Fruit fly (Drosophila melanogaster): ENCODE data around the gene olf413.
A peak's percentile ranks its signal among the peaks of the same experiment; 100 is the strongest.

olf413 gene

DNA sequence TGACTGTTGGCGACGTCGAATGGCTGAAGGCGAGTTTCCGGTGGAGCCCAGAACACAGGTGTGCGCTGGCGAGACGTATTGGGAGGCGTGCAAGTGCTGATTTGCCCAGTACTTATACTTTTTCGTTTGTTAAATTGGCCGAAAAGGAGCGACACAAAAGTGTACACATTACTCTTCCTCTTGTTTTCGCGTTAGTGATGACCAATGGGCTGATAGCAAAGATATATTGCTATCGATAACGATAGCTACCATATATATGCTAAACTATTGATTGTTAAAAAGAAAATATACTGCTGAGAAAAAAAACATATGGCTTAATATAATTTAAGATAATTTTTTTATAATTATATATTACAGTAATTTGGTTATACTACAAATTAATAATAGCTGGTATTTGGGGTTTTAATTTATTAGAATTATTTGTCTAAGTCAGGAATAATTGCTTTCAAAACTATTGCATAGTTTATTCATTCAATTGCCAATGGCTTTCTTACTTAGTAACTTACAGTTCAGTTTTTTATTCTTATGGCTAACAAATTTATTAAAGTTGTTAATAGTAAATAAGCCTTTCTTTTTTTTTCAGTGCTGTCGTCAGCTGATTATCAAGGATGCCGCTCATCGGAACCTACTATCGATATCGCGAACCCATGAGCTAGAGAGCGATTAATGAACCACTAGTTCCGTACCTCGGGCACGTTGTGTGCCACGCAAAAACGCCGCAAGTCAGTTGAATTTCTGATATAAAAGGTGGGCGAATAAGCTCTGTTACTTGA, 152.3 kb downstream of the olf413 start, which contains the start of the genes Hem and IleRS (continued):
- TF ChIP-seq E2f2 (GFP tag; IDR thresholded peaks at IDR 0.05), result peak; percentile 72
- TF ChIP-seq jumu (GFP tag; optimal IDR thresholded peaks at IDR 0.05), result peak; percentile 71
- TF ChIP-seq CG15479 (GFP tag; optimal IDR thresholded peaks at IDR 0.05), result peak; percentile 23
- TF ChIP-seq CG6813 (GFP tag; optimal IDR thresholded peaks at IDR 0.05), result peak; percentile 85
- no peak for TF ChIP-seq CG1832 (GFP tag; optimal IDR thresholded peaks at IDR 0.05)
- TF ChIP-seq Dbx (GFP tag; IDR thresholded peaks at IDR 0.05), result peak; percentile 93
- peak; percentile 89 for TF ChIP-seq kay (GFP tag; optimal IDR thresholded peaks at IDR 0.05)
- TF ChIP-seq CG8765 (GFP tag; IDR thresholded peaks at IDR 0.05), result peak; percentile 82
- peak; percentile 78 for TF ChIP-seq ssp (GFP tag; IDR thresholded peaks at IDR 0.05)
- peak in 1 of 2 experiments; percentile 94 for TF ChIP-seq bsh (GFP tag; optimal IDR thresholded peaks at IDR 0.05)
- TF ChIP-seq phol (tag; optimal IDR thresholded peaks at IDR 0.05), result peak; percentile 95
- TF ChIP-seq CG4820 (GFP tag; optimal IDR thresholded peaks at IDR 0.05), result peak; percentile 94
- peak; percentile 87 for TF ChIP-seq Asciz (GFP tag; optimal IDR thresholded peaks at IDR 0.05)
- peak; percentile 73 for TF ChIP-seq CG17802 (tag; optimal IDR thresholded peaks at IDR 0.05)
- TF ChIP-seq unpg (GFP tag; optimal IDR thresholded peaks at IDR 0.05), result peak; percentile 94
- peak; percentile 69 for TF ChIP-seq CG6854 (GFP tag; optimal IDR thresholded peaks at IDR 0.05)
- no peak for TF ChIP-seq pita (GFP tag; optimal IDR thresholded peaks at IDR 0.05)
- peak; percentile 77 for TF ChIP-seq Rx (GFP tag; IDR thresholded peaks at IDR 0.05)
- peak; percentile 65 for TF ChIP-seq CG5180 (GFP tag; optimal IDR thresholded peaks at IDR 0.05)
- peak; percentile 83 for TF ChIP-seq CG8089 (GFP tag; optimal IDR thresholded peaks at IDR 0.05)
- TF ChIP-seq CG12391 (tag; optimal IDR thresholded peaks at IDR 0.05), result peak; percentile 98
- peak; percentile 78 for TF ChIP-seq ato (GFP tag; IDR thresholded peaks at IDR 0.05; ENCODE audit: partially characterized antibody)
- TF ChIP-seq slp2 (GFP tag; optimal IDR thresholded peaks at IDR 0.05), result peak; percentile 79
- peak; percentile 36 for TF ChIP-seq TFAM (GFP tag; optimal IDR thresholded peaks at IDR 0.05)
- peak; percentile 60 for TF ChIP-seq CG4282 (GFP tag; optimal IDR thresholded peaks at IDR 0.05)
- peak; percentile 73 for TF ChIP-seq Scr (GFP tag; IDR thresholded peaks at IDR 0.05; ENCODE audit: partially characterized antibody)
- peak; percentile 23 for TF ChIP-seq CG4707 (GFP tag; optimal IDR thresholded peaks at IDR 0.05)
- peak; percentile 30 for TF ChIP-seq CG14965 (GFP tag; optimal IDR thresholded peaks at IDR 0.05; ENCODE audit: borderline replicate concordance)
- peak; percentile 86 for TF ChIP-seq CG4404 (GFP tag; IDR thresholded peaks at IDR 0.05)
- no peak for TF ChIP-seq CG17568 (GFP tag; optimal IDR thresholded peaks at IDR 0.05)
- TF ChIP-seq dimm (GFP tag; IDR thresholded peaks at IDR 0.05), result peak; percentile 57
- TF ChIP-seq prd (optimal IDR thresholded peaks at IDR 0.05), result no peak
- peak; percentile 94 for TF ChIP-seq prd (GFP tag; IDR thresholded peaks at IDR 0.05)
- peak; percentile 71 for TF ChIP-seq Hmx (GFP tag; optimal IDR thresholded peaks at IDR 0.05)
- TF ChIP-seq CG3281 (GFP tag; optimal IDR thresholded peaks at IDR 0.05), result no peak
- TF ChIP-seq ham (GFP tag; IDR thresholded peaks at IDR 0.05), result peak; percentile 59; the same call in 1 of the 2 replicates
- TF ChIP-seq az2 (GFP tag; optimal IDR thresholded peaks at IDR 0.05), result peak; percentile 96
- no peak for TF ChIP-seq br (optimal IDR thresholded peaks at IDR 0.05)
- TF ChIP-seq CG30431 (GFP tag; optimal IDR thresholded peaks at IDR 0.05), result peak; percentile 79
- TF ChIP-seq CG11723 (GFP tag; optimal IDR thresholded peaks at IDR 0.05), result peak; percentile 75
- peak; percentile 82 for TF ChIP-seq Awh (GFP tag; IDR thresholded peaks at IDR 0.05)
- TF ChIP-seq esg (GFP tag; conservative IDR thresholded peaks at IDR 0.05), result peak; percentile 91
- peak; percentile 89 for TF ChIP-seq CG15696 (tag; optimal IDR thresholded peaks at IDR 0.05)
- TF ChIP-seq chif (GFP tag; optimal IDR thresholded peaks at IDR 0.05), result peak; percentile 82 to 91
- peak; percentile 91 for TF ChIP-seq Camta (GFP tag; optimal IDR thresholded peaks at IDR 0.05)
- TF ChIP-seq Doc2 (GFP tag; IDR thresholded peaks at IDR 0.05), result peak; percentile 51; the same call in 1 of the 2 replicates
- peak; percentile 32 for TF ChIP-seq btn (GFP tag; optimal IDR thresholded peaks at IDR 0.05)
- peak in 1 of 3 experiments; percentile 95 for TF ChIP-seq lola (GFP tag; optimal IDR thresholded peaks at IDR 0.05)
- TF ChIP-seq trem (tag; optimal IDR thresholded peaks at IDR 0.05), result peak; percentile 93
